Worm (Caenorhabditis elegans) whole organism, mixed stage, embryonic: Measurements from ENCODE around the gene C26B9.7.

ENCODE experiments used
- bed-3 ChIP-seq: fragments of 200-800 bp; sonication (Bioruptor generic); optimal IDR thresholded peaks from 3 replicates; lab custom pipeline; 2018; ENCODE audit warnings: mild to moderate bottlenecking, missing genetic modification characterization, moderate library complexity, missing compliant biosample characterization
- blmp-1 ChIP-seq: fragments of 150-350 bp; optimal IDR thresholded peaks from 2 replicates; lab custom pipeline; 2014; ENCODE audit warnings: missing biosample characterization, missing genetic modification characterization
- ceh-39 ChIP-seq: fragments of 150-350 bp; optimal IDR thresholded peaks from 2 replicates; lab custom pipeline; 2014; ENCODE audit warnings: missing biosample characterization, missing genetic modification characterization
- ceh-43 ChIP-seq: fragments of 200-800 bp; sonication (Bioruptor generic); optimal IDR thresholded peaks from 2 replicates; lab custom pipeline; 2018; ENCODE audit warnings: mild to moderate bottlenecking, missing genetic modification characterization, moderate library complexity, missing compliant biosample characterization
- ceh-83 ChIP-seq: fragments of 200-800 bp; sonication (Bioruptor generic); optimal IDR thresholded peaks from 2 replicates; lab custom pipeline; 2018; ENCODE audit warnings: mild to moderate bottlenecking, missing genetic modification characterization, missing compliant biosample characterization
- ces-1 ChIP-seq: fragments of 150-350 bp; optimal IDR thresholded peaks from 2 replicates; lab custom pipeline; 2014; ENCODE audit warnings: missing biosample characterization, missing genetic modification reagents, missing genetic modification characterization
- cnd-1 ChIP-seq: fragments of 200-800 bp; sonication (Bioruptor generic); optimal IDR thresholded peaks from 2 replicates; lab custom pipeline; 2018; ENCODE audit warnings: mild to moderate bottlenecking, missing genetic modification characterization, missing compliant biosample characterization
- drap-1 ChIP-seq: fragments of 200-800 bp; sonication (Bioruptor generic); optimal IDR thresholded peaks from 3 replicates; lab custom pipeline; 2018; ENCODE audit warnings: mild to moderate bottlenecking, missing genetic modification characterization, missing compliant biosample characterization
- elt-1 ChIP-seq: sonication (generic microtip); optimal IDR thresholded peaks from 2 replicates; lab custom pipeline; 2017; ENCODE audit warnings: missing genetic modification characterization, mild to moderate bottlenecking, missing compliant biosample characterization, antibody characterized with exemption, moderate library complexity, borderline replicate concordance; ENCODE audit not compliant: insufficient read depth
- elt-3 ChIP-seq: fragments of 150-350 bp; optimal IDR thresholded peaks from 2 replicates; lab custom pipeline; 2014; ENCODE audit warnings: missing biosample characterization, missing genetic modification characterization
- flh-1 ChIP-seq: fragments of 200-800 bp; sonication (Bioruptor generic); optimal IDR thresholded peaks from 2 replicates; lab custom pipeline; 2018; ENCODE audit warnings: mild to moderate bottlenecking, missing genetic modification characterization, moderate library complexity, missing compliant biosample characterization
- ham-2 ChIP-seq: fragments of 200-800 bp; sonication (Bioruptor generic); optimal IDR thresholded peaks from 2 replicates; lab custom pipeline; 2018; ENCODE audit warnings: mild to moderate bottlenecking, missing genetic modification characterization, missing compliant biosample characterization
- hlh-1 ChIP-seq: fragments of 150-350 bp; optimal IDR thresholded peaks from 2 replicates; lab custom pipeline; 2014; ENCODE audit warnings: missing biosample characterization, missing genetic modification reagents, missing genetic modification characterization
- lin-13 ChIP-seq: fragments of 150-350 bp; optimal IDR thresholded peaks from 2 replicates; lab custom pipeline; 2014; ENCODE audit warnings: missing biosample characterization, missing genetic modification characterization
- lin-32 ChIP-seq: fragments of 200-800 bp; sonication (Bioruptor generic); optimal IDR thresholded peaks from 2 replicates; lab custom pipeline; 2018; ENCODE audit warnings: mild to moderate bottlenecking, missing genetic modification characterization, missing compliant biosample characterization
- mab-5 ChIP-seq: fragments of 150-350 bp; optimal IDR thresholded peaks from 2 replicates; lab custom pipeline; 2014; ENCODE audit warnings: missing biosample characterization, missing genetic modification characterization
- mls-2 ChIP-seq: sonication (generic microtip); optimal IDR thresholded peaks from 2 replicates; lab custom pipeline; 2016; ENCODE audit warnings: mild to moderate bottlenecking, missing genetic modification characterization, moderate library complexity, missing compliant biosample characterization
- nhr-12 ChIP-seq: fragments of 150-350 bp; optimal IDR thresholded peaks from 2 replicates; lab custom pipeline; 2014; ENCODE audit warnings: missing biosample characterization, missing genetic modification characterization
- nhr-2 ChIP-seq: fragments of 150-350 bp; optimal IDR thresholded peaks from 2 replicates; lab custom pipeline; 2014; ENCODE audit warnings: missing biosample characterization, missing genetic modification characterization
- nhr-237 ChIP-seq: fragments of 150-350 bp; optimal IDR thresholded peaks from 2 replicates; lab custom pipeline; 2014; ENCODE audit warnings: missing biosample characterization, missing genetic modification characterization
- nhr-28 ChIP-seq: fragments of 150-350 bp; optimal IDR thresholded peaks from 2 replicates; lab custom pipeline; 2014; ENCODE audit warnings: missing biosample characterization, missing genetic modification characterization
- pha-4 ChIP-seq: fragments of 150-350 bp; optimal IDR thresholded peaks from 2 replicates; lab custom pipeline; 2018; ENCODE audit warnings: missing biosample characterization, missing genetic modification reagents, missing genetic modification characterization
- snpc-4 ChIP-seq: fragments of 150-350 bp; optimal IDR thresholded peaks from 2 replicates; lab custom pipeline; 2014; ENCODE audit warnings: missing biosample characterization, missing genetic modification characterization
- sptf-1 ChIP-seq: sonication (generic microtip); optimal IDR thresholded peaks from 2 replicates; lab custom pipeline; 2017; ENCODE audit warnings: mild to moderate bottlenecking, missing genetic modification characterization, moderate library complexity, missing compliant biosample characterization
- tbx-8 ChIP-seq: fragments of 200-800 bp; sonication (Bioruptor generic); optimal IDR thresholded peaks from 2 replicates; lab custom pipeline; 2018; ENCODE audit warnings: mild to moderate bottlenecking, missing genetic modification characterization, moderate library complexity, missing compliant biosample characterization
- unc-39 ChIP-seq: fragments of 150-350 bp; optimal IDR thresholded peaks from 2 replicates; lab custom pipeline; 2014; ENCODE audit warnings: missing biosample characterization, missing genetic modification characterization
- unc-62 ChIP-seq: fragments of 150-350 bp; optimal IDR thresholded peaks from 2 replicates; lab custom pipeline; 2014; ENCODE audit warnings: missing biosample characterization, missing genetic modification reagents, missing genetic modification characterization
- zip-8 ChIP-seq: fragments of 150-350 bp; optimal IDR thresholded peaks from 2 replicates; lab custom pipeline; 2014; ENCODE audit warnings: missing biosample characterization, missing genetic modification characterization
- ztf-11 ChIP-seq: fragments of 150-350 bp; optimal IDR thresholded peaks from 2 replicates; lab custom pipeline; 2014; ENCODE audit warnings: missing biosample characterization, missing genetic modification characterization

C26B9.7 gene

DNA sequence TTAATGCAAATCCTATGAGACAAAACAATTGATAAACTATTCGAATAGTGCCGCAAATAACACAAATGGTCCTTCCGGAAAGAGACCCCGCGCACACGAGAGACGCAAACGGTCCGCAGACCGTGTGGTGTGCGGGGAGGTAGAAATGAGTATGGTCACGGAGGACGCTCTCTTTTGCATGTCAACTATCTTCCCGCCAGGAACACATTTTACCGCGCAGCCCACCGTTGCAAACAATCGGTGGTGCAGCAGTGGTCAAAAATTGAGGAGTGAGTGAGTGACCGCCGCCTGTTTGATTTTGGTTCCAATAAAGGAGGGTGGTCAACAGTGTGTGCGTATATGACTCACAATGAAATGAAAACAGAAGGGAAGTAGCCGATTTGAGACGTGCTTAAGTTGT is 18.6 kb downstream of the C26B9.7 start:
- peak; percentile 30 for TF ChIP-seq nhr-2 (tag; lab: Kevin White, UChicago)
- TF ChIP-seq ces-1: no peak
- TF ChIP-seq hlh-1 (tag; lab: Kevin White, UChicago): no peak
- TF ChIP-seq bed-3 (GFP tag; lab: Kevin White, UChicago): no peak
- peak; percentile 54 for TF ChIP-seq pha-4 (tag; lab: Kevin White, UChicago)
- TF ChIP-seq mls-2 (tag; lab: Kevin White, UChicago): no peak
- TF ChIP-seq mab-5 (tag; lab: Kevin White, UChicago): no peak
- no peak for TF ChIP-seq unc-39 (tag; lab: Kevin White, UChicago)
- peak; percentile 42 for TF ChIP-seq ham-2 (GFP tag; lab: Kevin White, UChicago)
- TF ChIP-seq sptf-1 (tag; lab: Kevin White, UChicago): peak; percentile 11
- peak; percentile 38 for TF ChIP-seq cnd-1 (tag; lab: Kevin White, UChicago)
- no peak for TF ChIP-seq nhr-28 (tag; lab: Kevin White, UChicago)
- TF ChIP-seq ztf-11 (tag; lab: Kevin White, UChicago): peak; percentile 17
- TF ChIP-seq zip-8 (tag; lab: Kevin White, UChicago): no peak
- TF ChIP-seq, all 35 proteins: peak for 6

DNA sequence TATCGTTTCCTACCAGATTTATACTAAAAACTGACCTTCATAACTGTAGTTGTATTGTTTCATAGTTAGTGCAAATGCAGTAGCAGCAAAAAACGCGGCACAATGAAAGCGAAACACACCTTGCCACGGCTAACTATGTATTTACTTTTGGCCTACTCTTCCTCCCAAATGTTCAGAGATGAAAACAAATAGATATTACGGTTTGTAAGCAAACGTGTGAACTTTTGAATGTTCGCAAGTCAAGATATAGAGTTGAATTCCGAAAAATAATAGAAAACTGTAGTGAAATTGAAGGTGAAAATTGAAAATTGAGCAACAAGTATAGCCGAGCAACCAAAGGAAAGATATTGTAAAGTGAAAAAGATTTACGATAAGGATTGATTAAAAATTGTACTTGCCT is 22.1 kb downstream of the C26B9.7 start, which contains the start of gene chtl-1:
Gene chtl-1, minus strand, starts transcription at position 101 of the 400 bp plus-strand sequence.
- TF ChIP-seq ceh-43 (no peak), unc-62 (GFP tag; lab: Kevin White, UChicago) (no peak)

DNA sequence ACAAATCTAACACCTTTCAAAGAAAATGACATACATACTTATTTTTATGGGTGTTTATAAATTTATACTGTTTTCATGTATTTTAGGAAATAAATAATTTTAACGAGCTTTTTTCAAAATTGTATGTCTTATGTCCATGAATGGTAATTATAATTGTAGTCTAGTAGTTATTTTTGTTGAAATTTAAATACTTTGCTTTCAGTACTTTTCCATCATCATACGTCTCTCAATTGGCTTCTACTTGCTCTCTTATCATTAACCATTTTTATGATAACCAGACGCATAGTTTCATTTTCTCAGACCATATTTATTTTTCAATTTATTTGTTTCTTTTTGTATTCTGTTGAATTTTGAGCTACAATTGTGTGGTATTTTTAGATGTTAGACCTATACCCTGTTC is 23.3 kb downstream of the C26B9.7 start, which contains the start of gene F35C8.5:
Gene F35C8.5, plus strand, starts transcription at position 377 of the 400 bp plus-strand sequence.
- no peak for TF ChIP-seq blmp-1
- TF ChIP-seq ham-2 (GFP tag; lab: Kevin White, UChicago): no peak
- TF ChIP-seq flh-1 (GFP tag; lab: Kevin White, UChicago): no peak
- TF ChIP-seq tbx-8 (GFP tag; lab: Kevin White, UChicago): no peak

DNA sequence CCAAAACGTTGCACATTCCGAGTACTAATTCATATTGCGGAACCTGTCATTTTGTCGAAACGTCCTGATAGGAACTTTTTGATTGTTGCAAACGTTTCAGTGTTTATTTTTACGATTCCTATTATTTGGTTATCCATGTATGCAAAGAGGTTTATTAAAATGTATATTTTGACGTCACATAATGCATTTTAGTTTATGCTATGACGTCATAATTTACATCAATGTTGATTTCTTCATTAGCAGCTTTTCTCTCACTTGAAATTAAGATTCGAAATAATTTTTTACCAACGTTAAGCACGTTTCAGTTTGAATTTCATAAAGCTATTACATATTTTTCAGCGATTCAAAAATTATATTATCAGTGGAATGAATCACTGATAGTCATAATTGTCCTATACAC is 24.5 kb downstream of the C26B9.7 start:
- TF ChIP-seq zip-8 (tag; lab: Kevin White, UChicago): peak; percentile 98
- no peak for TF ChIP-seq snpc-4

DNA sequence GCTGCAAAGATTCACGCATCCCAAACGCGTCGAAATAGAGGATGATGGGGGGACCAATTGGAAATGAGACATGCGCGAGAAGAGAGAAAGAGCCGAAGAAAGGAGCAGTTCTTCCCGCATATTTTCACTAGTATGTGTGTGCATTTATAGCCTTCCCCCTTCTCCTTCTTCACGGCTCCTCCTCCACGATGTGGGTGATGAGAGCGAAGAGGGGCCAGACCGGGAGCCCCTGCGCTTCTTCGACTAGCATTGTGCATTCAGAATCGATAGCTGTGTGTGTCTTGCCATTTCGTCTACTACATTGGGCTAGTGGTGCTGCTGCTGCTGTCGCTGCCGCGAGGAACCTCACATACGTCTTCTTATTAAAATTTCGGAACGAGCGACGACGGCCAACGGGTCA is 26.1 kb downstream of the C26B9.7 start, which contains the start of gene jkk-1:
Gene jkk-1, plus strand, starts transcription at position 249 of the 400 bp plus-strand sequence.
- TF ChIP-seq ceh-43 (no peak), ceh-83 (GFP tag; lab: Kevin White, UChicago) (no peak), snpc-4 (no peak), ztf-11 (tag; lab: Kevin White, UChicago) (no peak), elt-1 (no peak), pha-4 (tag; lab: Kevin White, UChicago) (no peak), cnd-1 (tag; lab: Kevin White, UChicago) (no peak), ham-2 (GFP tag; lab: Kevin White, UChicago) (no peak), lin-13 (no peak), lin-32 (GFP tag; lab: Kevin White, UChicago) (no peak), nhr-12 (tag; lab: Kevin White, UChicago) (no peak), nhr-237 (no peak), elt-3 (tag; lab: Kevin White, UChicago) (no peak), mls-2 (tag; lab: Kevin White, UChicago) (peak; percentile 65), nhr-28 (tag; lab: Kevin White, UChicago) (no peak), ces-1 (peak; percentile 29), ceh-39 (tag; lab: Kevin White, UChicago) (no peak), unc-62 (GFP tag; lab: Kevin White, UChicago) (no peak), drap-1 (GFP tag; lab: Kevin White, UChicago) (peak; percentile 33), sptf-1 (tag; lab: Kevin White, UChicago) (peak; percentile 36), bed-3 (GFP tag; lab: Kevin White, UChicago) (no peak)

DNA sequence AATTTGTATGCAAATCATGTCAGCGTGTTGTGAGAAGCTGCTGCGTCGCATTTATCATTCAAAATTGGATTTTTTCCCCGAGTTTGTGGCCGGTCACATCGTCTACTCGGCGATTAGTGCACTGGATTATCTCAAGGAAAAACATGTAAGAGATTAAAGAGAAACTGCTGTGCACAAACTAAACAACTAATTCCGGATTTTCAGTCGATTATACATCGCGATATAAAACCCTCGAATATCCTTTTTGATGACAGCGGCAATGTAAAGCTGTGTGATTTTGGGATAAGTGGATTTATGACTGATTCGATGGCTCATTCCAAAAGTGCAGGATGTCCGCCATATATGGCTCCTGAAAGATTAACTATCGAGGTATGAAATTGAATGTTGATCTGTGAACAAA is 28.5 kb downstream of the C26B9.7 start:
- no peak for TF ChIP-seq zip-8 (tag; lab: Kevin White, UChicago)
